Fruit fly (Drosophila melanogaster) whole organism, adult: ENCODE results near the gene CG17283.

Source experiments
- CG11617 ChIP-seq: fragments of 200-800 bp; sonication (Bioruptor generic); optimal IDR thresholded peaks from 2 replicates; lab custom pipeline; 2017; ENCODE audit warnings: mild to moderate bottlenecking, missing biosample characterization, missing genetic modification reagents, missing genetic modification characterization
- CG12768 ChIP-seq: fragments of 200-800 bp; sonication (Bioruptor generic); optimal IDR thresholded peaks from 2 replicates; lab custom pipeline; 2017; ENCODE audit warnings: missing biosample characterization, missing genetic modification characterization, mild to moderate bottlenecking, moderate library complexity, missing genetic modification reagents
- CG14711 ChIP-seq: fragments of 200-800 bp; sonication (Bioruptor generic); optimal IDR thresholded peaks from 2 replicates; lab custom pipeline; 2018; ENCODE audit warnings: missing biosample characterization, mild to moderate bottlenecking, missing genetic modification characterization, moderate library complexity
- CG1620 ChIP-seq: fragments of 200-800 bp; sonication (Bioruptor generic); optimal IDR thresholded peaks from 2 replicates; lab custom pipeline; 2016; ENCODE audit warnings: missing biosample characterization, missing genetic modification characterization
- CG33017 ChIP-seq: fragments of 200-800 bp; sonication (Bioruptor generic); optimal IDR thresholded peaks from 2 replicates; lab custom pipeline; 2018; ENCODE audit warnings: missing biosample characterization, mild to moderate bottlenecking, missing genetic modification characterization, moderate library complexity
- CG5204 ChIP-seq: fragments of 200-800 bp; sonication (Bioruptor generic); optimal IDR thresholded peaks from 2 replicates; lab custom pipeline; 2016; ENCODE audit warnings: missing biosample characterization, missing genetic modification characterization
- CG7045 ChIP-seq: fragments of 200-800 bp; sonication (Bioruptor generic); optimal IDR thresholded peaks from 2 replicates; lab custom pipeline; 2017; ENCODE audit warnings: missing biosample characterization, mild to moderate bottlenecking, missing genetic modification characterization
- CG7101 ChIP-seq: fragments of 200-800 bp; sonication (Bioruptor generic); optimal IDR thresholded peaks from 2 replicates; lab custom pipeline; 2018; ENCODE audit warnings: missing biosample characterization, mild to moderate bottlenecking, missing genetic modification characterization, moderate library complexity
- Clk ChIP-seq: fragments of 200-800 bp; sonication (Bioruptor generic); optimal IDR thresholded peaks from 2 replicates; lab custom pipeline; 2017; ENCODE audit warnings: missing biosample characterization, missing genetic modification characterization
- Crg-1 ChIP-seq: fragments of 200-800 bp; sonication (Bioruptor generic); optimal IDR thresholded peaks from 2 replicates; lab custom pipeline; 2016; ENCODE audit warnings: missing biosample characterization, missing genetic modification characterization
- Hr96 ChIP-seq: fragments of 200-800 bp; sonication (Bioruptor generic); optimal IDR thresholded peaks from 2 replicates; lab custom pipeline; 2016; ENCODE audit warnings: missing biosample characterization, missing genetic modification characterization
- Mnt ChIP-seq: fragments of 200-800 bp; sonication (Bioruptor generic); optimal IDR thresholded peaks from 2 replicates; lab custom pipeline; 2016; ENCODE audit warnings: missing biosample characterization, mild to moderate bottlenecking, missing genetic modification characterization
- bab1 ChIP-seq: fragments of 200-800 bp; sonication (Bioruptor generic); optimal IDR thresholded peaks from 3 replicates; lab custom pipeline; 2019; ENCODE audit warnings: missing biosample characterization, mild to moderate bottlenecking, missing genetic modification characterization, moderate library complexity
- cic ChIP-seq: fragments of 200-800 bp; sonication (Bioruptor generic); optimal IDR thresholded peaks from 2 replicates; lab custom pipeline; 2017; ENCODE audit warnings: missing biosample characterization, mild to moderate bottlenecking, missing genetic modification characterization, moderate library complexity
- cnc ChIP-seq, 2 experiments: fragments of >200 bp; optimal IDR thresholded peaks; 2 replicates each; lab custom pipeline; 2017
- kay ChIP-seq: fragments of 200-800 bp; sonication (Bioruptor generic); peaks from one replicate; lab custom pipeline; 2016; ENCODE audit warnings: missing biosample characterization, missing genetic modification characterization, borderline replicate concordance
- ovo ChIP-seq: fragments of 200-800 bp; sonication (Bioruptor generic); optimal IDR thresholded peaks from 2 replicates; lab custom pipeline; 2016; ENCODE audit warnings: missing biosample characterization, missing genetic modification characterization
- pad ChIP-seq: fragments of 200-800 bp; sonication (Bioruptor generic); optimal IDR thresholded peaks from 3 replicates; lab custom pipeline; 2017; ENCODE audit warnings: missing biosample characterization, missing genetic modification characterization, mild to moderate bottlenecking, moderate library complexity, missing genetic modification reagents
- tj ChIP-seq: fragments of 200-800 bp; sonication (Bioruptor generic); optimal IDR thresholded peaks from 3 replicates; lab custom pipeline; 2017; ENCODE audit warnings: missing biosample characterization, mild to moderate bottlenecking, missing genetic modification characterization, moderate library complexity
- toe ChIP-seq: fragments of 200-800 bp; sonication (Bioruptor generic); optimal IDR thresholded peaks from 2 replicates; lab custom pipeline; 2016; ENCODE audit warnings: missing biosample characterization, missing genetic modification characterization

The CG17283 gene

DNA sequence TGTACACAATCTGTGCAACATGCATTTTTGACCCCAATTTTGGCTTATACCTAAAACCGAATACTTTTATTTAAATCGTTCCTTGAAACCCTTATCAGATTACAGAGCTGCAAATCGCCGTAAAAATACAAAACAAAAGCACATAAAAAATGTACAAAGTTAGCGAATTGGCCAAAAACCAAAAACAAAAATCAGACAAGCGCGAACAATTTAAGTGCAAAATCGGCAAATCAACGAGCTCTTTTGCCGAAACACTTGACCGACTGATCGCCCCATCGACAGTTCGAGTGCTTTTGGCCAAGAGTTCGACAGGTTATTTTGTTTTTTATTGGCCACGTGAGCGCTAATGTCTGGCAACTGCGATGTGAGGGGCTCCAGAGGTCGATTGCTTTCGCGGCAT, 25.8 kb upstream of the CG17283 start:
- TF ChIP-seq Crg-1 (GFP tag; lab: Kevin White, UChicago): no peak
- TF ChIP-seq tj (GFP tag; lab: Kevin White, UChicago): peak; percentile 92
- TF ChIP-seq Hr96 (GFP tag; lab: Kevin White, UChicago): no peak

DNA sequence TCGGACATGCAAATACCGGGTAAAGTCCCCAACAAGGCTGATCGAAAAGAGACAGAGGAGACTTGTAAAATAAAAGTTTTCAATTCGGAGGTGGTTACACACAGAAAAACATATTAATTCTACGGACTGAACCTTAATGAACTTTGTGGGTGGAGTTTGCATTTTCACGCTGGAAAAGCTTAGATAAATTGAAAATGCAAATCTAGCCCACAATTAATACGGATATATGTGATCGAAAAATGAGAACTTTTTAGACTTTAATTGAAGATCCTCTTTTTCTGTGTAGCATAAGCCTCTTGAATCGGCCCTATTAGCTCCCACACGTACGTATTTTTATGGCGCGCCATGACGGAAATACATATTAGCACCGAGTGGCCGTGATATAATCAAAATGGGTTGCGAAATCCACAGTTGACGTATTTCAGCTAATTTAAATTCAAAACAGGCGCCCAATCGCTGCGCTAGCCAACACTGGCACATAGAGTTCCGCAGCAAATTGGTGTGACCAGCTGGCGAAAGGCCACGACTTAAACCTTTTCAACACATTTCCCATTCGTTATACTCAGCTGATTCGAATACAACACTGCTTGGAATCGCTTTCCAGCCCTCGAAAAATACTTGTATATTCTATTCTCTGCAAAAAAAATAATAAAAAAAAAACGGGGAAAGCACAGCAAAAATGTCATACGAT, 22.2 kb upstream of the CG17283 start:
- TF ChIP-seq cic (peak; percentile 56), CG5204 (peak; percentile 68), CG33017 (peak; percentile 55), Crg-1 (GFP tag; lab: Kevin White, UChicago) (peak; percentile 78), CG1620 (GFP tag; lab: Kevin White, UChicago) (peak; percentile 84), CG11617 (GFP tag; lab: Kevin White, UChicago) (no peak), kay (GFP tag; lab: Kevin White, UChicago) (no peak), Mnt (GFP tag; lab: Kevin White, UChicago) (peak; percentile 70), CG12768 (peak; percentile 23), pad (GFP tag; lab: Kevin White, UChicago) (peak; percentile 60), cnc (optimal IDR thresholded peaks at IDR 0.05; lab: Kevin White, UChicago) (no peak), ovo (peak; percentile 59), CG7101 (tag; lab: Kevin White, UChicago) (peak; percentile 73), Clk (GFP tag; lab: Kevin White, UChicago) (no peak), CG7045 (GFP tag; lab: Kevin White, UChicago) (peak; percentile 65), toe (GFP tag; lab: Kevin White, UChicago) (peak; percentile 75), CG14711 (tag; lab: Kevin White, UChicago) (peak; percentile 74), tj (GFP tag; lab: Kevin White, UChicago) (peak; percentile 68), bab1 (GFP tag; lab: Kevin White, UChicago) (peak; percentile 83), Hr96 (GFP tag; lab: Kevin White, UChicago) (peak; percentile 74)

DNA sequence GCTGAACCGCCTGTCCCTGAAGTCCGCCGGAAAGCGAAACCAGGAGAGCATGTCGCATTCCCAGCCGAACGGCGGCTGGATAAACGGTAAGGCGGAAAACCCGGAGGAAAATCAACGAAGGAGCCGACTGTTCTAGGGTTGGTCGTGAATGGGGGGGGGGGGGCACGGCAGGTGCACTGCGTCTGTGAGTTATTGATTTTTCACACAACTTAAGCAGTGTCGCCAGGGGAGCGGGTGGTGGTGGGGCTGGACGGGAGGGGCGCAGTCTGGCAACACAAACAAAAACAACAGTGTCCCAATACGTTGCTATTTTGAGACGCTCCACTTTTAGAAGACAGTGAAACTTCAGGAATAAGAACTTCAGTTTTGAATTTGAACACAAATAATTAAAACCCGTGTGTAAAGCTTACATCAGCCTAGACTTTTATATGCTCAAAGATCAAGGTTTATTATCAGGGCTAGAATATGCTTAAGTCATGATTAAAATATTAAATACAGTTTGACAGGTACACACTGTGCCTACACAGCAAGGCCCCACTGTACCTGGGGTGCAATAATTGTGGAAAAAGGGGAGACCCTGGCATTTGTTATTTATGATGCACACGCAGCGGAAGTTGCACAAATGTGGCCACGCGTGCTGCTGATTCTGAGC, 21.4 kb upstream of the CG17283 start:
- peak; percentile 55 for TF ChIP-seq Clk (GFP tag; lab: Kevin White, UChicago)
- TF ChIP-seq CG1620 (GFP tag; lab: Kevin White, UChicago): no peak
- TF ChIP-seq CG12768: peak; percentile 60
- no peak for TF ChIP-seq tj (GFP tag; lab: Kevin White, UChicago)
- TF ChIP-seq Hr96 (GFP tag; lab: Kevin White, UChicago): peak; percentile 32
- TF ChIP-seq toe (GFP tag; lab: Kevin White, UChicago): peak; percentile 54
- TF ChIP-seq bab1 (GFP tag; lab: Kevin White, UChicago): peak; percentile 54
- peak; percentile 36 for TF ChIP-seq CG5204
- TF ChIP-seq cnc (optimal IDR thresholded peaks at IDR 0.05; lab: Kevin White, UChicago): no peak
- TF ChIP-seq pad (GFP tag; lab: Kevin White, UChicago): peak; percentile 3
- no peak for TF ChIP-seq cic
- TF ChIP-seq ovo: no peak
- TF ChIP-seq CG14711 (tag; lab: Kevin White, UChicago): peak; percentile 63
- peak; percentile 19 for TF ChIP-seq CG7045 (GFP tag; lab: Kevin White, UChicago)
- no peak for TF ChIP-seq Mnt (GFP tag; lab: Kevin White, UChicago)
- peak; percentile 12 for TF ChIP-seq kay (GFP tag; lab: Kevin White, UChicago)
- no peak for TF ChIP-seq Crg-1 (GFP tag; lab: Kevin White, UChicago)
- peak; percentile 60 for TF ChIP-seq CG7101 (tag; lab: Kevin White, UChicago)
- TF ChIP-seq CG11617 (GFP tag; lab: Kevin White, UChicago): no peak
- TF ChIP-seq CG33017: peak; percentile 55

DNA sequence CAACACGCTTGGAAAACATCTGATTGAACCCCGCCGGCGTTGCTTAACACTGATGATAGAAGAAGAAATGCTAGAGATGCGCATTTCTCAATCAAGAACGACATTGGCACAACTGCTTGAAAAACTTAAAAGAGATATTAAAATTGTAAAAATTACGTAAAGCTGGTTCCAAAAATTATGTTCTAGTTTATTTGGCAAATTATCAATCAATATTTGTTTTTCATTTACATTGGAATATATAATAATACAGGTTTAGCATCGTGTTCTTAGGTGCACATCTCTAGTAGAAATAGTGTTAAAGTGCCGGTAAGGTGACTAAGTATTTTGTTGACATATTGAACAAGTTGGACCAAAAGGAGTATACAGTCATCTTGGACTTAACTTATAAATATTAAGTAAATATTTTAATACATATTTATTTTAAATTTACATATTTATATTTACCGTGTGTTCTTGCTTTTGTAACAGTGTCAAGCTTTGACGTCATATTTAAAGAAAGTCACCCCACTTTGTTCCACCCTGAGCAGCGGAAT, 16.3 kb upstream of the CG17283 start, which contains the start of the genes Brf and sds22:
Gene Brf, minus strand, starts transcription at position 25 of the 533 bp plus-strand sequence.
Gene sds22, plus strand, starts transcription at position 282 of the 533 bp plus-strand sequence.
- TF ChIP-seq CG12768 (peak; percentile 96), CG5204 (peak; percentile 97), bab1 (GFP tag; lab: Kevin White, UChicago) (peak; percentile 95), ovo (peak; percentile 95), pad (GFP tag; lab: Kevin White, UChicago) (peak; percentile 88), CG14711 (tag; lab: Kevin White, UChicago) (peak; percentile 91), cic (peak; percentile 26), Clk (GFP tag; lab: Kevin White, UChicago) (peak; percentile 86), kay (GFP tag; lab: Kevin White, UChicago) (peak; percentile 99), CG7101 (tag; lab: Kevin White, UChicago) (peak; percentile 97), Crg-1 (GFP tag; lab: Kevin White, UChicago) (peak; percentile 96), CG7045 (GFP tag; lab: Kevin White, UChicago) (peak; percentile 95), tj (GFP tag; lab: Kevin White, UChicago) (peak; percentile 85), CG1620 (GFP tag; lab: Kevin White, UChicago) (peak; percentile 98), CG11617 (GFP tag; lab: Kevin White, UChicago) (peak; percentile 96), cnc (optimal IDR thresholded peaks at IDR 0.05; lab: Kevin White, UChicago) (no peak), CG33017 (peak; percentile 92), Hr96 (GFP tag; lab: Kevin White, UChicago) (peak; percentile 93), toe (GFP tag; lab: Kevin White, UChicago) (peak; percentile 98), Mnt (GFP tag; lab: Kevin White, UChicago) (peak; percentile 91)
